Fruit fly (Drosophila melanogaster) whole organism, embryonic: ENCODE measurements around the gene Glut3.

Source experiments
- Atf6 ChIP-seq: fragments of 200-800 bp; sonication (Bioruptor generic); IDR thresholded peaks from 2 replicates; pipeline ENCODE4 v1.3.6; 2022; ENCODE audit warnings: missing biosample characterization, missing genetic modification characterization
- Bdp1 ChIP-seq: fragments of 200-800 bp; sonication (Bioruptor generic); optimal IDR thresholded peaks from 3 replicates; lab custom pipeline; 2016; ENCODE audit warnings: missing biosample characterization, missing genetic modification characterization
- Bteb2 ChIP-seq: fragments of 200-800 bp; sonication (Bioruptor generic); optimal IDR thresholded peaks from 2 replicates; lab custom pipeline; 2016; ENCODE audit warnings: missing biosample characterization, missing genetic modification characterization
- CG10274 ChIP-seq: fragments of 200-800 bp; sonication (Bioruptor generic); optimal IDR thresholded peaks from 3 replicates; lab custom pipeline; 2017; ENCODE audit warnings: missing biosample characterization, mild to moderate bottlenecking, missing genetic modification characterization
- CG11723 ChIP-seq: fragments of 200-800 bp; sonication (Bioruptor generic); optimal IDR thresholded peaks from 2 replicates; lab custom pipeline; 2017; ENCODE audit warnings: missing biosample characterization, mild to moderate bottlenecking, missing genetic modification characterization
- CG14014 ChIP-seq: fragments of 200-800 bp; sonication (Bioruptor generic); IDR thresholded peaks from 2 replicates; pipeline ENCODE4 v1.3.6; 2022; ENCODE audit warnings: missing biosample characterization, missing genetic modification characterization
- CG14965 ChIP-seq: fragments of 200-800 bp; sonication (Bioruptor generic); optimal IDR thresholded peaks from 2 replicates; lab custom pipeline; 2016; ENCODE audit warnings: missing biosample characterization, missing genetic modification characterization, borderline replicate concordance
- CG17328 ChIP-seq: fragments of 200-800 bp; sonication (Bioruptor generic); IDR thresholded peaks from 2 replicates; pipeline ENCODE4 v1.3.6; 2022; ENCODE audit warnings: missing biosample characterization, missing genetic modification characterization
- CG17612 ChIP-seq: fragments of 200-800 bp; sonication (Bioruptor generic); IDR thresholded peaks from 2 replicates; pipeline ENCODE4 v1.3.6; 2022; ENCODE audit warnings: missing biosample characterization, missing genetic modification characterization
- CG2875 ChIP-seq: fragments of 200-800 bp; sonication (Bioruptor generic); optimal IDR thresholded peaks from 2 replicates; lab custom pipeline; 2017; ENCODE audit warnings: missing biosample characterization, mild to moderate bottlenecking, missing genetic modification characterization, missing genetic modification reagents
- CG32772 ChIP-seq: fragments of 200-800 bp; sonication (Bioruptor generic); IDR thresholded peaks from 2 replicates; pipeline ENCODE4 v1.3.6; 2022; ENCODE audit warnings: missing biosample characterization, missing genetic modification characterization
- CG4328 ChIP-seq: fragments of 200-800 bp; sonication (Bioruptor generic); optimal IDR thresholded peaks from 3 replicates; lab custom pipeline; 2017; ENCODE audit warnings: missing biosample characterization, missing genetic modification reagents, missing genetic modification characterization
- CG6654 ChIP-seq: fragments of 200-800 bp; sonication (Bioruptor generic); optimal IDR thresholded peaks from 2 replicates; lab custom pipeline; 2017; ENCODE audit warnings: missing biosample characterization, mild to moderate bottlenecking, missing genetic modification characterization
- CG6854 ChIP-seq: fragments of 200-800 bp; sonication (Bioruptor generic); optimal IDR thresholded peaks from 3 replicates; lab custom pipeline; 2017; ENCODE audit warnings: missing biosample characterization, mild to moderate bottlenecking, missing genetic modification characterization
- Dip3 ChIP-seq: fragments of 200-800 bp; sonication (Bioruptor generic); optimal IDR thresholded peaks from 3 replicates; lab custom pipeline; 2016; ENCODE audit warnings: missing biosample characterization, missing genetic modification characterization
- HLH3B ChIP-seq: fragments of 200-800 bp; sonication (Bioruptor generic); IDR thresholded peaks from 2 replicates; pipeline ENCODE4 v1.3.6; 2022; ENCODE audit warnings: missing biosample characterization, missing genetic modification characterization
- Hey ChIP-seq: fragments of 200-800 bp; sonication (Bioruptor generic); optimal IDR thresholded peaks from 3 replicates; lab custom pipeline; 2018; ENCODE audit warnings: missing biosample characterization, mild to moderate bottlenecking, missing genetic modification characterization
- Hmx ChIP-seq: fragments of 200-800 bp; sonication (Bioruptor generic); optimal IDR thresholded peaks from 2 replicates; lab custom pipeline; 2016; ENCODE audit warnings: missing biosample characterization, missing genetic modification characterization
- Hr3 ChIP-seq: fragments of 200-800 bp; sonication (Bioruptor generic); optimal IDR thresholded peaks from 3 replicates; lab custom pipeline; 2016; ENCODE audit warnings: missing biosample characterization, missing genetic modification characterization
- Lim3 ChIP-seq: fragments of 200-800 bp; sonication (Bioruptor generic); IDR thresholded peaks from 2 replicates; pipeline ENCODE4 v1.3.6; 2022; ENCODE audit warnings: missing biosample characterization, missing genetic modification characterization
- Lpt ChIP-seq: fragments of >200 bp; optimal IDR thresholded peaks from 2 replicates; lab custom pipeline; 2018; ENCODE audit warnings: missing biosample characterization, missing genetic modification characterization
- MBD-R2 ChIP-seq: fragments of 200-800 bp; sonication (Bioruptor generic); IDR thresholded peaks from 2 replicates; pipeline ENCODE4 v1.3.6; 2022; ENCODE audit warnings: missing biosample characterization, missing genetic modification characterization
- Mrtf ChIP-seq: fragments of 200-800 bp; sonication (Bioruptor generic); IDR thresholded peaks from 3 replicates; pipeline ENCODE4 v1.3.6; 2022; ENCODE audit warnings: missing biosample characterization, missing genetic modification characterization
- NFAT ChIP-seq: fragments of 200-800 bp; sonication (Bioruptor generic); IDR thresholded peaks from 2 replicates; pipeline ENCODE4 v1.3.6; 2022; ENCODE audit warnings: missing biosample characterization, missing genetic modification characterization
- Oaz ChIP-seq: fragments of 200-800 bp; sonication (Bioruptor generic); IDR thresholded peaks from 2 replicates; pipeline ENCODE4 v1.3.6; 2022; ENCODE audit warnings: missing biosample characterization, missing genetic modification characterization
- PHDP ChIP-seq: fragments of 200-800 bp; sonication (Bioruptor generic); optimal IDR thresholded peaks from 3 replicates; lab custom pipeline; 2018; ENCODE audit warnings: missing biosample characterization, mild to moderate bottlenecking, missing genetic modification characterization, moderate library complexity
- Ptx1 ChIP-seq: fragments of 200-800 bp; sonication (Bioruptor generic); IDR thresholded peaks from 2 replicates; pipeline ENCODE4 v1.3.6; 2022; ENCODE audit warnings: missing biosample characterization, missing genetic modification characterization
- Sry-β ChIP-seq: fragments of 200-800 bp; sonication (Bioruptor generic); optimal IDR thresholded peaks from 2 replicates; lab custom pipeline; 2018; ENCODE audit warnings: missing biosample characterization, mild to moderate bottlenecking, missing genetic modification characterization, moderate library complexity
- Tbp ChIP-seq: fragments of >200 bp; optimal IDR thresholded peaks from 2 replicates; lab custom pipeline; 2018; ENCODE audit warnings: missing biosample characterization, missing genetic modification characterization
- Usf ChIP-seq: fragments of 200-800 bp; sonication (Bioruptor generic); optimal IDR thresholded peaks from 2 replicates; lab custom pipeline; 2017; ENCODE audit warnings: missing genotype, missing biosample characterization, missing genetic modification characterization
- aop ChIP-seq: fragments of 200-800 bp; sonication (Bioruptor generic); IDR thresholded peaks from 2 replicates; pipeline ENCODE4 v1.3.6; 2022; ENCODE audit warnings: missing biosample characterization, missing genetic modification characterization
- ap ChIP-seq: fragments of 200-800 bp; sonication (Bioruptor generic); IDR thresholded peaks from 2 replicates; pipeline ENCODE4 v1.3.6; 2022; ENCODE audit warnings: missing biosample characterization, missing genetic modification characterization
- bcd ChIP-seq: fragments of 200-800 bp; sonication (Bioruptor generic); optimal IDR thresholded peaks from 2 replicates; lab custom pipeline; 2017; ENCODE audit warnings: missing biosample characterization, mild to moderate bottlenecking, missing genetic modification characterization
- cg ChIP-seq: fragments of 200-800 bp; sonication (Bioruptor generic); optimal IDR thresholded peaks from 3 replicates; lab custom pipeline; 2019; ENCODE audit warnings: missing biosample characterization, mild to moderate bottlenecking, missing genetic modification characterization, moderate library complexity
- crc ChIP-seq: fragments of 200-800 bp; sonication (Bioruptor generic); optimal IDR thresholded peaks from 2 replicates; lab custom pipeline; 2016; ENCODE audit warnings: missing biosample characterization, missing genetic modification characterization
- cwo ChIP-seq: fragments of 200-800 bp; sonication (Bioruptor generic); optimal IDR thresholded peaks from 3 replicates; lab custom pipeline; 2017; ENCODE audit warnings: missing biosample characterization, missing genetic modification characterization, mild to moderate bottlenecking, moderate library complexity, missing genetic modification reagents
- eve ChIP-seq, 2 experiments: fragments of >200 bp; optimal IDR thresholded peaks; 2 replicates each; lab custom pipeline; 2017; ENCODE audit warnings: missing biosample characterization in 2 of 2, missing genetic modification characterization in 2 of 2
- eyg ChIP-seq: fragments of 200-800 bp; sonication (Bioruptor generic); optimal IDR thresholded peaks from 3 replicates; lab custom pipeline; 2016; ENCODE audit warnings: missing biosample characterization, missing genetic modification characterization
- gfzf ChIP-seq: fragments of 200-800 bp; sonication (Bioruptor generic); optimal IDR thresholded peaks from 2 replicates; lab custom pipeline; 2016; ENCODE audit warnings: missing biosample characterization, mild to moderate bottlenecking, missing genetic modification characterization, moderate library complexity
- gsb-n ChIP-seq: fragments of 200-800 bp; sonication (Bioruptor generic); optimal IDR thresholded peaks from 3 replicates; lab custom pipeline; 2018; ENCODE audit warnings: missing biosample characterization, mild to moderate bottlenecking, missing genetic modification characterization
- jigr1 ChIP-seq: fragments of 200-800 bp; sonication (Bioruptor generic); IDR thresholded peaks from 3 replicates; pipeline ENCODE4 v1.3.6; 2022; ENCODE audit warnings: missing biosample characterization, missing genetic modification characterization
- mld ChIP-seq: fragments of 200-800 bp; sonication (Bioruptor generic); IDR thresholded peaks from 3 replicates; pipeline ENCODE4 v1.3.6; 2022; ENCODE audit warnings: missing biosample characterization, missing genetic modification characterization; ENCODE audit not compliant: partially characterized antibody
- prd ChIP-seq, 3 experiments: fragments of >200 bp in 2 of 3; fragments of 200-800 bp in 1 of 3; sonication (Bioruptor generic) in 1 of 3; optimal IDR thresholded peaks in 2 of 3; IDR thresholded peaks in 1 of 3; 2 replicates in 2 of 3; 3 replicates in 1 of 3; pipeline versions ENCODE4 v1.3.6 to Lab custom; 2017 to 2022; ENCODE audit warnings: missing biosample characterization in 1 of 3, missing genetic modification characterization in 1 of 3
- salm ChIP-seq: fragments of 200-800 bp; sonication (Bioruptor generic); optimal IDR thresholded peaks from 2 replicates; lab custom pipeline; 2018; ENCODE audit warnings: missing biosample characterization, mild to moderate bottlenecking, missing genetic modification characterization
- so ChIP-seq: fragments of 200-800 bp; sonication (Bioruptor generic); IDR thresholded peaks from 3 replicates; pipeline ENCODE4 v1.3.6; 2022; ENCODE audit warnings: missing biosample characterization, missing genetic modification characterization
- sob ChIP-seq: fragments of 200-800 bp; sonication (Bioruptor generic); IDR thresholded peaks from 2 replicates; pipeline ENCODE4 v1.3.6; 2022; ENCODE audit warnings: missing biosample characterization, missing genetic modification characterization
- tin ChIP-seq: fragments of 200-800 bp; sonication (Bioruptor generic); optimal IDR thresholded peaks from 3 replicates; lab custom pipeline; 2016; ENCODE audit warnings: missing biosample characterization, missing genetic modification characterization
- trh ChIP-seq: fragments of 200-800 bp; sonication (Bioruptor generic); optimal IDR thresholded peaks from 2 replicates; lab custom pipeline; 2016; ENCODE audit warnings: missing biosample characterization, missing genetic modification characterization
- twi ChIP-seq: fragments of 200-800 bp; optimal IDR thresholded peaks from 2 replicates; lab custom pipeline; 2019; ENCODE audit warnings: missing biosample characterization, mild to moderate bottlenecking, missing genetic modification characterization, moderate library complexity
- usp ChIP-seq: fragments of >200 bp; optimal IDR thresholded peaks from 2 replicates; lab custom pipeline; 2017; ENCODE audit warnings: missing biosample characterization, missing genetic modification characterization
- zf30C ChIP-seq: fragments of 200-800 bp; sonication (Bioruptor generic); optimal IDR thresholded peaks from 3 replicates; lab custom pipeline; 2018; ENCODE audit warnings: missing biosample characterization, mild to moderate bottlenecking, missing genetic modification characterization

The Glut3 gene

DNA sequence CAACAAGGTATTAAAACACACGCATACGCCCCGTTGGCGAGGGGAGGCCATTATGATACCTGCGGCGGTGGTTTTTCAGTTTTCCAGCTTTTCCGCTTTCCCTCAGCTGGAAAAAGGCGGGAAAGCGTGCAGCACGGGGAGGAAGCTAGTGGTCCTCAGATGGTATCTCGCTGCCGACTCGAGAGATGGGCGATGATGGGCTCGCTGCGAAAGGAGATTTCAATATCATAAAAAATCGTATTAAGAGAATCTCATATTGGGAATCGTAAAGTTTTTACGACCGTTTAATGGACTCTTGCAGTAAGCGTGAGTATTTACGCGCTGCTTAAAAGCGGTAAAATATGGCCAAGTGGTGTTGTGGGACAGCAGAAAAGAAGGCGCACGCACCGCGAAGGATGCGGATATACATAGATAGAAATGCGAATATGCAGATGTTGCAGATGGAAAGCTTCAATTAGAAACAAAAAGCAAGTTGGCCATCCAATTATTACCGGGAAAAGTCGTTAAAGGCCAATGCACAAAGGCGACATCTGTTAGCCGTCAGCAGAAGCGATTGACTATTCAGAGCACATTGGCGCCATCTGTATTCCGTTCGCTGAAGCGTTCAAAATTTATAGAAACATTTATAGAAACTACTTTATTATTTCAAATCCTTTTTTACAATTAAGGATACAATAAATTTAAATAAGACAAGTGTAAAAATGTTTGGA is 46.3 kb downstream of the Glut3 start (continued):
- no peak for TF ChIP-seq eve (GFP tag; optimal IDR thresholded peaks at IDR 0.05; lab: Kevin White, UChicago)
- TF ChIP-seq salm (tag; lab: Kevin White, UChicago): no peak
- TF ChIP-seq ap (GFP tag; lab: Robert Waterston, UW): peak; percentile 59; the same call in 1 of the 2 replicates
- no peak for TF ChIP-seq MBD-R2 (GFP tag; lab: Robert Waterston, UW)
- TF ChIP-seq jigr1 (GFP tag; lab: Robert Waterston, UW): no peak
- TF ChIP-seq usp (GFP tag; lab: Kevin White, UChicago): no peak
- no peak for TF ChIP-seq Sry-β (GFP tag; lab: Kevin White, UChicago)
- TF ChIP-seq mld: no peak
- peak; percentile 8 for TF ChIP-seq bcd (GFP tag; lab: Kevin White, UChicago)
- no peak for TF ChIP-seq Ptx1 (GFP tag; lab: Robert Waterston, UW)
- TF ChIP-seq Bdp1 (GFP tag; lab: Kevin White, UChicago): no peak
- TF ChIP-seq CG14014 (GFP tag; lab: Robert Waterston, UW): no peak; the same call in 1 of the 2 replicates
- TF ChIP-seq zf30C (GFP tag; lab: Kevin White, UChicago): no peak
- peak; percentile 93 for TF ChIP-seq CG14965 (GFP tag; lab: Kevin White, UChicago)
- no peak for TF ChIP-seq trh (GFP tag; lab: Kevin White, UChicago)
- TF ChIP-seq prd (optimal IDR thresholded peaks at IDR 0.05; lab: Kevin White, UChicago): no peak
- peak; percentile 52 for TF ChIP-seq prd (GFP tag; IDR thresholded peaks at IDR 0.05; lab: Robert Waterston, UW)
- no peak for TF ChIP-seq crc (GFP tag; lab: Kevin White, UChicago)
- peak; percentile 27 for TF ChIP-seq CG11723
- no peak for TF ChIP-seq sob (GFP tag; lab: Robert Waterston, UW)
- TF ChIP-seq gfzf (GFP tag; lab: Kevin White, UChicago): no peak
- TF ChIP-seq Atf6 (GFP tag; lab: Robert Waterston, UW): no peak
- TF ChIP-seq Usf (GFP tag; lab: Kevin White, UChicago): no peak
- TF ChIP-seq CG17612: no peak
- peak; percentile 51; the same call in 1 of the 2 replicates for TF ChIP-seq HLH3B
- TF ChIP-seq Hey: no peak
- TF ChIP-seq Oaz: no peak
- TF ChIP-seq Tbp (GFP tag; lab: Kevin White, UChicago): no peak
- TF ChIP-seq aop: no peak
- TF ChIP-seq Dip3: no peak
- no peak for TF ChIP-seq CG10274 (GFP tag; lab: Kevin White, UChicago)
- peak; percentile 50 for TF ChIP-seq tin (GFP tag; lab: Kevin White, UChicago)
- TF ChIP-seq Bteb2 (GFP tag; lab: Kevin White, UChicago): no peak
- 0 out of 2 replicates have a peak, but pooled peaks have one; percentile 61 for TF ChIP-seq CG17328 (GFP tag; lab: Robert Waterston, UW)
- TF ChIP-seq CG6854: no peak
- peak; percentile 22 for TF ChIP-seq CG6654 (GFP tag; lab: Kevin White, UChicago)
- TF ChIP-seq eyg (GFP tag; lab: Kevin White, UChicago): no peak
- peak; percentile 33 for TF ChIP-seq PHDP (tag; lab: Kevin White, UChicago)
- peak; percentile 47; the same call in 1 of the 3 replicates for TF ChIP-seq Mrtf (GFP tag; lab: Robert Waterston, UW)
- TF ChIP-seq NFAT: no peak
- TF ChIP-seq Lim3 (GFP tag; lab: Robert Waterston, UW): no peak
- no peak for TF ChIP-seq cg (GFP tag; lab: Kevin White, UChicago)
- TF ChIP-seq gsb-n (tag; lab: Kevin White, UChicago): peak; percentile 38
- TF ChIP-seq Hr3 (GFP tag; lab: Kevin White, UChicago): peak; percentile 26
- TF ChIP-seq twi (tag; lab: Kevin White, UChicago): peak; percentile 37
- TF ChIP-seq so (GFP tag; lab: Robert Waterston, UW): no peak
- TF ChIP-seq CG2875: peak; percentile 42
- TF ChIP-seq Hmx (GFP tag; lab: Kevin White, UChicago): no peak
- TF ChIP-seq CG32772 (GFP tag; lab: Robert Waterston, UW): peak; percentile 9; the same call in 1 of the 2 replicates
- TF ChIP-seq Lpt (GFP tag; lab: Kevin White, UChicago): peak; percentile 24
- no peak for TF ChIP-seq CG4328 (GFP tag; lab: Kevin White, UChicago)
- no peak for TF ChIP-seq cwo (GFP tag; lab: Kevin White, UChicago)
